Worm (Caenorhabditis elegans) whole organism, L1 larva: ENCODE measurements around the gene Y26E6A.3.

Experiments
- alr-1 ChIP-seq: fragments of 200-800 bp; sonication (Bioruptor generic); optimal IDR thresholded peaks from 2 replicates; lab custom pipeline; 2018; ENCODE audit warnings: borderline replicate concordance, mild to moderate bottlenecking, missing genetic modification characterization, missing compliant biosample characterization
- aly-2 ChIP-seq: fragments of 150-350 bp; optimal IDR thresholded peaks from 2 replicates; lab custom pipeline; 2014; ENCODE audit warnings: missing biosample characterization, missing genetic modification characterization
- blmp-1 ChIP-seq: fragments of 150-350 bp; optimal IDR thresholded peaks from 2 replicates; lab custom pipeline; 2014; ENCODE audit warnings: missing biosample characterization, missing genetic modification characterization
- ceh-82 ChIP-seq, 3 experiments: fragments of 150-350 bp in 1 of 3; sonication (generic microtip) in 2 of 3; optimal IDR thresholded peaks; 2 replicates each; lab custom pipeline; 2014 to 2017; ENCODE audit warnings: missing biosample characterization in 3 of 3, missing genetic modification characterization in 3 of 3
- dpl-1 ChIP-seq, 3 experiments: fragments of 150-350 bp in 2 of 3; sonication (generic microtip) in 1 of 3; optimal IDR thresholded peaks; 2 replicates each; lab custom pipeline; 2014 to 2017; ENCODE audit warnings: missing biosample characterization in 3 of 3, missing genetic modification characterization in 3 of 3, missing genetic modification reagents in 3 of 3
- efl-3 ChIP-seq: fragments of 200-800 bp; sonication (Bioruptor generic); optimal IDR thresholded peaks from 2 replicates; lab custom pipeline; 2018; ENCODE audit warnings: mild to moderate bottlenecking, missing genetic modification characterization, missing compliant biosample characterization
- egl-13 ChIP-seq: sonication (generic microtip); optimal IDR thresholded peaks from 2 replicates; lab custom pipeline; 2016; ENCODE audit warnings: missing genotype, missing genetic modification reagents, missing genetic modification characterization, missing compliant biosample characterization
- ets-5 ChIP-seq: fragments of 200-800 bp; sonication (Bioruptor generic); IDR thresholded peaks from 2 replicates; pipeline ENCODE4 v1.3.6; 2022; ENCODE audit warnings: missing genetic modification characterization, missing compliant biosample characterization
- fkh-10 ChIP-seq: sonication (generic microtip); optimal IDR thresholded peaks from 2 replicates; lab custom pipeline; 2017; ENCODE audit warnings: missing biosample characterization, missing genetic modification reagents, missing genetic modification characterization
- fkh-8 ChIP-seq: sonication (generic microtip); optimal IDR thresholded peaks from 2 replicates; lab custom pipeline; 2016; ENCODE audit warnings: mild to moderate bottlenecking, missing genetic modification characterization, missing compliant biosample characterization
- grh-1 ChIP-seq: fragments of 200-800 bp; sonication (Bioruptor generic); IDR thresholded peaks from 2 replicates; pipeline ENCODE4 v1.3.6; 2022; ENCODE audit warnings: missing genetic modification reagents, missing genetic modification characterization, missing compliant biosample characterization
- hpl-2 ChIP-seq: fragments of 150-350 bp; optimal IDR thresholded peaks from 2 replicates; lab custom pipeline; 2014; ENCODE audit warnings: missing biosample characterization, missing genetic modification reagents, missing genetic modification characterization
- isw-1 ChIP-seq: fragments of 200-800 bp; sonication (Bioruptor generic); IDR thresholded peaks from 2 replicates; pipeline ENCODE4 v1.3.6; 2022; ENCODE audit warnings: missing genetic modification characterization, missing compliant biosample characterization
- jun-1 ChIP-seq: fragments of 150-350 bp; optimal IDR thresholded peaks from 2 replicates; lab custom pipeline; 2014; ENCODE audit warnings: missing biosample characterization, missing genetic modification reagents, missing genetic modification characterization
- lin-13 ChIP-seq: fragments of 150-350 bp; optimal IDR thresholded peaks from 2 replicates; lab custom pipeline; 2014; ENCODE audit warnings: missing biosample characterization, missing genetic modification reagents, missing genetic modification characterization
- lin-14 ChIP-seq: fragments of 200-800 bp; sonication (Bioruptor generic); optimal IDR thresholded peaks from 2 replicates; lab custom pipeline; 2018; ENCODE audit warnings: mild to moderate bottlenecking, missing genetic modification characterization, moderate library complexity, missing compliant biosample characterization
- lin-35 ChIP-seq, 2 experiments: fragments of 150-350 bp; optimal IDR thresholded peaks; 2 replicates each; lab custom pipeline; 2014; ENCODE audit warnings: missing biosample characterization in 2 of 2, missing genetic modification characterization in 2 of 2, missing genetic modification reagents in 2 of 2
- lsy-2 ChIP-seq, 2 experiments: fragments of 150-350 bp; optimal IDR thresholded peaks; 2 replicates each; lab custom pipeline; 2014; ENCODE audit warnings: missing biosample characterization in 2 of 2, missing genetic modification characterization in 2 of 2
- nhr-19 ChIP-seq: fragments of 200-800 bp; sonication (Bioruptor generic); conservative IDR thresholded peaks from 2 replicates; pipeline ENCODE4 v1.3.6; 2022; ENCODE audit warnings: missing genetic modification characterization, missing compliant biosample characterization
- nhr-20 ChIP-seq: sonication (generic microtip); optimal IDR thresholded peaks from 2 replicates; lab custom pipeline; 2016; ENCODE audit warnings: mild to moderate bottlenecking, missing genetic modification characterization, missing compliant biosample characterization
- nhr-71 ChIP-seq: sonication (generic microtip); optimal IDR thresholded peaks from 2 replicates; lab custom pipeline; 2016; ENCODE audit warnings: mild to moderate bottlenecking, missing genetic modification characterization, moderate library complexity, missing compliant biosample characterization
- nhr-77 ChIP-seq: fragments of 150-350 bp; optimal IDR thresholded peaks from 2 replicates; lab custom pipeline; 2014; ENCODE audit warnings: missing biosample characterization, missing genetic modification characterization
- nhr-85 ChIP-seq: sonication (generic microtip); peaks from one replicate; lab custom pipeline; 2016; ENCODE audit warnings: missing genetic modification characterization, inconsistent platforms, missing compliant biosample characterization
- pax-3 ChIP-seq: fragments of 200-800 bp; sonication (Bioruptor generic); optimal IDR thresholded peaks from 2 replicates; lab custom pipeline; 2018; ENCODE audit warnings: mild to moderate bottlenecking, missing genetic modification characterization, moderate library complexity, missing compliant biosample characterization
- rnt-1 ChIP-seq: sonication (generic microtip); optimal IDR thresholded peaks from 2 replicates; lab custom pipeline; 2016; ENCODE audit warnings: mild to moderate bottlenecking, missing genetic modification characterization, moderate library complexity, missing compliant biosample characterization
- snu-23 ChIP-seq: sonication (generic microtip); optimal IDR thresholded peaks from 2 replicates; lab custom pipeline; 2016; ENCODE audit warnings: missing genetic modification characterization, missing compliant biosample characterization
- sup-37 ChIP-seq: fragments of 200-800 bp; sonication (Bioruptor generic); optimal IDR thresholded peaks from 2 replicates; lab custom pipeline; 2018; ENCODE audit warnings: mild to moderate bottlenecking, missing genetic modification characterization, missing compliant biosample characterization
- tbx-2 ChIP-seq: sonication (generic microtip); optimal IDR thresholded peaks from 2 replicates; lab custom pipeline; 2016; ENCODE audit warnings: missing genetic modification characterization, missing compliant biosample characterization
- unc-130 ChIP-seq: fragments of 150-350 bp; optimal IDR thresholded peaks from 2 replicates; lab custom pipeline; 2017; ENCODE audit warnings: missing biosample characterization, missing genetic modification characterization, inconsistent platforms
- unc-30 ChIP-seq: sonication (generic microtip); optimal IDR thresholded peaks from 2 replicates; lab custom pipeline; 2017; ENCODE audit warnings: missing biosample characterization, missing genetic modification characterization
- xbp-1 ChIP-seq: sonication (generic microtip); optimal IDR thresholded peaks from 2 replicates; lab custom pipeline; 2016; ENCODE audit warnings: missing genetic modification characterization, missing compliant biosample characterization
- zag-1 ChIP-seq: fragments of 150-350 bp; optimal IDR thresholded peaks from 2 replicates; lab custom pipeline; 2014; ENCODE audit warnings: missing biosample characterization, missing genetic modification characterization

Y26E6A.3 gene

DNA sequence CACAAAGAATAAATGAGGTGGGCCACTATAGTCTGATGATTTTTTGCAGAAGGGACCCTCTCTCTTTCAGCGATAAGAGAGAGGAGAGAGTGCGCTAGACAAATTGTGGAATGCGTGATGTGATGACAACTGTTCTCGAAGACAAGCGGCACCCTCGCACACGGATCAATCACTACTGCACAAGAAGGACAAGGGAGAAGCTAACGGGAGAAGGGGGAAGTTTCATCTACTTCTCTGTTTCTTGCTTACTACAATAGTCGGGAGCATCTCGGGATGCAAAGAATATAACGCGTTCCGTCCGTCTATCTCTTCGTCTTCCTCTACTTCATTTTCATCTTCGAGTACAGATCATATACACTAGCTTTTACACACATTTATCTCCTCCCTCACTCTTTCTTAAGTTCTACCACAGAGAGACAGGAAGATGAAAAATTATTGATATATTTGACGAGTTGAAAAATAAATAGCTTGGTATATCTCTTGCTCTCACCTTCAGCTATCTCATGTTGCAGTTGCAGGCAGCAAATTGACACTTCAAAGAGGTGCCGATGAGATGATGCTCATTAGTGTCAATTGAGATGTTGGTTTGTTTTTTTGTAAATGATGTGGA, 36.3 kb downstream of the Y26E6A.3 start:
- TF ChIP-seq nhr-71 (tag; lab: Kevin White, UChicago): peak; percentile 58
- TF ChIP-seq hpl-2 (GFP tag; lab: Kevin White, UChicago): no peak
- no peak for TF ChIP-seq egl-13 (tag; lab: Kevin White, UChicago)
- no peak for TF ChIP-seq tbx-2 (tag; lab: Kevin White, UChicago)
- TF ChIP-seq fkh-10 (GFP tag; lab: Kevin White, UChicago): no peak
- TF ChIP-seq lin-13 (GFP tag; lab: Kevin White, UChicago): no peak
- no peak for TF ChIP-seq nhr-85 (tag; lab: Kevin White, UChicago)
- TF ChIP-seq snu-23 (GFP tag; lab: Kevin White, UChicago): peak; percentile 2
- TF ChIP-seq rnt-1 (tag; lab: Kevin White, UChicago): peak; percentile 63
- TF ChIP-seq nhr-19 (GFP tag; lab: Robert Waterston, UW): peak; percentile 10; the same call in 1 of the 2 replicates
- peak; percentile 80 for TF ChIP-seq lin-14
- peak; percentile 40 for TF ChIP-seq unc-130 (tag; lab: Kevin White, UChicago)
- TF ChIP-seq grh-1 (GFP tag; lab: Robert Waterston, UW): no peak
- TF ChIP-seq nhr-20 (tag; lab: Kevin White, UChicago): peak; percentile 16

DNA sequence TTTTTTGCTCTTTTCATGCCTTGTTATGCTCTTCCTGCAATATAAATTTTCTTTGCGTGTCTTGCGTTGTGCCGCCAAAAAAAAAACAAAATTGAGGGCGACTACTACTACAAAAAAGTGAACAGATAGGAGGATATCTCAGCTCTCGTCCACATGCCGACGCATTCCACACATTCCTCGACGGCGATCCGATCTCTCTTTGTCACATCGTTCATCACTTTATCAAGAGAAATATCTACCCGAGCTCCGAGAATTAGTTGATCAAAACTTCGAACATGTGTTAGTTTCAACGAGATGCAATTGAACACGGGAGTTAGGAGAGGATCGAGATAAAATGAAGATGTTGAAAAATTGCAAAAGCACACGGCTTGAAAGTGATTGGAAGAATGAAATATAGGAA, 38.6 kb downstream of the Y26E6A.3 start:
- no peak for TF ChIP-seq nhr-85 (tag; lab: Kevin White, UChicago)
- TF ChIP-seq aly-2: no peak
- TF ChIP-seq jun-1: no peak
- TF ChIP-seq zag-1 (tag; lab: Kevin White, UChicago): no peak
- TF ChIP-seq lsy-2 (tag; optimal IDR thresholded peaks at IDR 0.05; lab: Kevin White, UChicago): no peak
- TF ChIP-seq lin-13 (GFP tag; lab: Kevin White, UChicago): no peak

DNA sequence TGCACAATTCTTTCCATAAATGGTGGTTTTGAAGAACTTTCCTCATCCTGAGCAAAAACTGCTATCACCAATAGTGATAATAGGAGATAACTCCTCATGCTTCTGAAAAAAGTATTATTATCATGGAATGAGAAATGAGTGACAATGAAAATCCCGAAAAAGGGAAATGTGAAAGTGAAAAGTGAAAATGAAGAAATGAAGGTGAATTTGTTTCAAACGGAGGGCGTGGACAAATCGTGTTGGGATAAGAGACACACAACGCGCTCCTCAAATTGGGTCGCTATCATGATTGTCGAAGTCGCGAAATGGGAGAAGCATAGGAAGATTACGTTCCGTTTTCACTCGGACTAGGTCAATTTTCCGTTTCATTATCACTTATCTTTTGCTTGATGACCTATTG, 45.6 kb downstream of the Y26E6A.3 start, which contains the start of gene M03B6.3:
M03B6.3 (minus strand) TSS at position 102 of the 400 bp plus-strand sequence.
- TF ChIP-seq lin-13 (GFP tag; lab: Kevin White, UChicago): no peak
- peak; percentile 99 for TF ChIP-seq blmp-1 (tag; lab: Kevin White, UChicago)
- TF ChIP-seq, all 84 proteins: peak for 1

DNA sequence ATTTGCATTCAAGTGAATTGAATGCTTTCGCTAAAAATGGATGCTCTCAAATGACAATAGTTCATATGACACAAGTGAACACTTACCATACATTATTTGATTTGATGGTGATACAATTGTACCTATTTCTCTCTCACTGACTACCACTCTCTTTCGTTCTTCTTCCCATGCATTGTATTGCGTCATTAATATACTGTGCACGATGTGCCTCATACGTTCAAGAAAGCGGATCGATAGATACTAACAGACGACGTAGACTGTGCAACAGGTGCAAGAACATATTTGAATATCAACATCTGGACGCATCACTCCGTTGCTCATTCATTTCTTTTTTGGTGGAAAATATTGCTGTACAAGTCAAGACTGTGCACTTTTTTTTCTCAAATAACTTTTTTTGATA, 51.1 kb downstream of the Y26E6A.3 start, which contains the start of gene M03B6.4:
M03B6.4 (plus strand) TSS at position 149 of the 400 bp plus-strand sequence.
- TF ChIP-seq dpl-1 (GFP tag; optimal IDR thresholded peaks at IDR 0.05; lab: Kevin White, UChicago): no peak
- no peak for TF ChIP-seq grh-1 (GFP tag; lab: Robert Waterston, UW)
- TF ChIP-seq aly-2: no peak
- TF ChIP-seq ceh-82 (tag; optimal IDR thresholded peaks at IDR 0.05; lab: Kevin White, UChicago): no peak
- TF ChIP-seq alr-1: no peak
- no peak for TF ChIP-seq isw-1 (GFP tag; lab: Robert Waterston, UW)
- no peak for TF ChIP-seq efl-3
- TF ChIP-seq sup-37: no peak
- no peak for TF ChIP-seq fkh-8 (tag; lab: Kevin White, UChicago)
- no peak for TF ChIP-seq unc-30 (tag; lab: Kevin White, UChicago)
- TF ChIP-seq ets-5 (GFP tag; lab: Robert Waterston, UW): no peak
- TF ChIP-seq blmp-1 (tag; lab: Kevin White, UChicago): no peak
- TF ChIP-seq nhr-77: no peak
- TF ChIP-seq pax-3: no peak
- no peak for TF ChIP-seq xbp-1 (tag; lab: Kevin White, UChicago)
- TF ChIP-seq lin-35 (GFP tag; optimal IDR thresholded peaks at IDR 0.05; lab: Kevin White, UChicago): no peak
